Worm (Caenorhabditis elegans): ENCODE data around the gene F40F11.3.
A peak's percentile ranks its signal among the peaks of the same experiment; 100 is the strongest.

F40F11.3 gene

ce11 chrIV:11592820-11593219 lies 983 bp downstream of the F40F11.3 start (continued):
- no peak for TF ChIP-seq grh-1 (GFP tag; IDR thresholded peaks at IDR 0.05)
- TF ChIP-seq skn-1 (tag; optimal IDR thresholded peaks at IDR 0.05) = peak; percentile 71
- no peak for TF ChIP-seq mab-9 (GFP tag; IDR thresholded peaks at IDR 0.05)
- peak; percentile 75 for TF ChIP-seq irx-1 (tag; optimal IDR thresholded peaks at IDR 0.05)
- peak; percentile 20 for TF ChIP-seq snpc-4 (tag; optimal IDR thresholded peaks at IDR 0.05)
- no peak for TF ChIP-seq aha-1 (tag; optimal IDR thresholded peaks at IDR 0.05)
- no peak for TF ChIP-seq unc-86 (tag; optimal IDR thresholded peaks at IDR 0.05)
- TF ChIP-seq nhr-19 (GFP tag; conservative IDR thresholded peaks at IDR 0.05) = no peak; the same call in 1 of the 2 replicates
- TF ChIP-seq blmp-1 (tag; optimal IDR thresholded peaks at IDR 0.05) = peak; percentile 32
- peak in 1 of 2 experiments; percentile 53 for TF ChIP-seq ztf-11 (tag; optimal IDR thresholded peaks at IDR 0.05)
- peak; percentile 24 for TF ChIP-seq sox-4 (tag; optimal IDR thresholded peaks at IDR 0.05)
- TF ChIP-seq egl-13 (tag; optimal IDR thresholded peaks at IDR 0.05) = peak; percentile 59
- TF ChIP-seq pag-3 (tag; optimal IDR thresholded peaks at IDR 0.05; ENCODE audit: borderline replicate concordance, insufficient read depth) = no peak
- TF ChIP-seq elt-3 (tag; optimal IDR thresholded peaks at IDR 0.05) = peak in 1 of 6 experiments; percentile 48
- TF ChIP-seq fkh-4 (tag; optimal IDR thresholded peaks at IDR 0.05; ENCODE audit: borderline replicate concordance) = peak; percentile 37
- peak; percentile 28 to 60 for TF ChIP-seq lin-35 (GFP tag; optimal IDR thresholded peaks at IDR 0.05)
- TF ChIP-seq lir-3 (tag; optimal IDR thresholded peaks at IDR 0.05; ENCODE audit: poor library complexity) = peak; percentile 83
- TF ChIP-seq ztf-4 (tag; optimal IDR thresholded peaks at IDR 0.05) = no peak
- TF ChIP-seq nhr-20 (tag; optimal IDR thresholded peaks at IDR 0.05) = peak; percentile 7
- peak; percentile 14 for TF ChIP-seq nhr-11 (tag; optimal IDR thresholded peaks at IDR 0.05)
- TF ChIP-seq rnt-1 (tag; optimal IDR thresholded peaks at IDR 0.05) = peak; percentile 91
- peak; percentile 69 for TF ChIP-seq lin-14 (GFP tag; optimal IDR thresholded peaks at IDR 0.05)
- no peak for TF ChIP-seq nhr-85 (tag)
- TF ChIP-seq lsy-2 (tag; optimal IDR thresholded peaks at IDR 0.05) = peak; percentile 60 to 69
- no peak for TF ChIP-seq fkh-8 (tag; optimal IDR thresholded peaks at IDR 0.05)
- peak; percentile 63 for TF ChIP-seq nhr-47 (tag; optimal IDR thresholded peaks at IDR 0.05)
- no peak for TF ChIP-seq unc-30 (tag; optimal IDR thresholded peaks at IDR 0.05)
- TF ChIP-seq ceh-8 (GFP tag; optimal IDR thresholded peaks at IDR 0.05) = no peak
- no peak for TF ChIP-seq C34B4.2 (tag; optimal IDR thresholded peaks at IDR 0.05)
- TF ChIP-seq dsc-1 (tag; optimal IDR thresholded peaks at IDR 0.05) = peak; percentile 10
- no peak for TF ChIP-seq sptf-1 (tag; optimal IDR thresholded peaks at IDR 0.05)
- peak; percentile 66 for TF ChIP-seq lin-15B (tag; optimal IDR thresholded peaks at IDR 0.05)
- peak; percentile 14 for TF ChIP-seq lin-39 (tag; optimal IDR thresholded peaks at IDR 0.05)
- no peak for TF ChIP-seq ces-1 (GFP tag; optimal IDR thresholded peaks at IDR 0.05)
- no peak for TF ChIP-seq nhr-84 (tag; optimal IDR thresholded peaks at IDR 0.05)
- peak; percentile 44 for TF ChIP-seq C04F5.9 (tag; optimal IDR thresholded peaks at IDR 0.05)
- TF ChIP-seq hlh-4 (tag; optimal IDR thresholded peaks at IDR 0.05) = no peak
- no peak for TF ChIP-seq nhr-77 (tag; optimal IDR thresholded peaks at IDR 0.05)
- TF ChIP-seq nhr-71 (tag; optimal IDR thresholded peaks at IDR 0.05) = peak; percentile 66
- no peak for TF ChIP-seq aly-2 (tag; optimal IDR thresholded peaks at IDR 0.05)
- TF ChIP-seq fkh-10 (GFP tag; optimal IDR thresholded peaks at IDR 0.05) = no peak
- no peak for TF ChIP-seq fos-1 (tag; optimal IDR thresholded peaks at IDR 0.05)
- TF ChIP-seq efl-1 (optimal IDR thresholded peaks at IDR 0.05) = peak; percentile 19 to 43
- peak; percentile 46 to 83 for TF ChIP-seq efl-1 (GFP tag; optimal IDR thresholded peaks at IDR 0.05 in 1 of 2)
- no peak for TF ChIP-seq ama-1 (optimal IDR thresholded peaks at IDR 0.05)
- TF ChIP-seq lin-13 (GFP tag; optimal IDR thresholded peaks at IDR 0.05) = no peak
- TF ChIP-seq Y116A8C.19 (tag; optimal IDR thresholded peaks at IDR 0.05; ENCODE audit: borderline replicate concordance) = no peak
- TF ChIP-seq nhr-90 (tag; optimal IDR thresholded peaks at IDR 0.05; ENCODE audit: poor library complexity) = peak; percentile 70
- TF ChIP-seq mef-2 (tag; optimal IDR thresholded peaks at IDR 0.05) = no peak
- no peak for TF ChIP-seq F16B12.6 (tag; optimal IDR thresholded peaks at IDR 0.05)
- TF ChIP-seq zip-4 (GFP tag; optimal IDR thresholded peaks at IDR 0.05) = no peak
- peak; percentile 15 for TF ChIP-seq snu-23 (GFP tag; optimal IDR thresholded peaks at IDR 0.05)
- no peak for TF ChIP-seq unc-130 (tag; optimal IDR thresholded peaks at IDR 0.05)
- peak; percentile 31 for TF ChIP-seq tbx-2 (tag; optimal IDR thresholded peaks at IDR 0.05)

Measured in whole organism, L1 larva.